Worm (Caenorhabditis elegans) whole organism, early embryonic: ENCODE data around the gene cls-2.
A peak's percentile ranks its signal among the peaks of the same experiment; 100 is the strongest.

Experiments used
- B0310.2 ChIP-seq: sonication (generic microtip); optimal IDR thresholded peaks from 2 replicates; lab custom pipeline; 2016; ENCODE audit warnings: mild to moderate bottlenecking, missing genetic modification characterization, missing compliant biosample characterization
- F13C5.2 ChIP-seq: sonication (generic microtip); optimal IDR thresholded peaks from 2 replicates; lab custom pipeline; 2017; ENCODE audit warnings: mild to moderate bottlenecking, missing genetic modification characterization, inconsistent platforms, missing compliant biosample characterization
- aly-1 ChIP-seq: sonication (generic microtip); optimal IDR thresholded peaks from 2 replicates; lab custom pipeline; 2016; ENCODE audit warnings: missing genetic modification characterization, missing compliant biosample characterization
- ama-1 ChIP-seq: fragments of 150-350 bp; optimal IDR thresholded peaks from 2 replicates; lab custom pipeline; 2014
- ceh-13 ChIP-seq: fragments of 200-800 bp; sonication (Bioruptor generic); optimal IDR thresholded peaks from 2 replicates; lab custom pipeline; 2018; ENCODE audit warnings: mild to moderate bottlenecking, missing genetic modification characterization, missing compliant biosample characterization
- ceh-36 ChIP-seq: sonication (generic microtip); optimal IDR thresholded peaks from 2 replicates; lab custom pipeline; 2016; ENCODE audit warnings: missing genetic modification characterization, inconsistent platforms, missing compliant biosample characterization
- ets-7 ChIP-seq: sonication (generic microtip); optimal IDR thresholded peaks from 2 replicates; lab custom pipeline; 2016; ENCODE audit warnings: missing genotype, missing genetic modification characterization, missing compliant biosample characterization
- flt-1 ChIP-seq: fragments of 200-800 bp; sonication (Bioruptor generic); IDR thresholded peaks from 2 replicates; pipeline ENCODE4 v1.3.6; 2022; ENCODE audit warnings: missing genetic modification characterization, missing compliant biosample characterization
- hmbx-1 ChIP-seq: sonication (generic microtip); optimal IDR thresholded peaks from 2 replicates; lab custom pipeline; 2016; ENCODE audit warnings: mild to moderate bottlenecking, missing genetic modification characterization, missing compliant biosample characterization
- hmg-4 ChIP-seq: fragments of 200-800 bp; sonication (Bioruptor generic); optimal IDR thresholded peaks from 2 replicates; lab custom pipeline; 2018; ENCODE audit warnings: mild to moderate bottlenecking, missing genetic modification characterization, missing compliant biosample characterization
- hnd-1 ChIP-seq: sonication (generic microtip); optimal IDR thresholded peaks from 2 replicates; lab custom pipeline; 2016; ENCODE audit warnings: missing genetic modification characterization, missing compliant biosample characterization
- pes-1 ChIP-seq: fragments of 200-800 bp; sonication (Bioruptor generic); IDR thresholded peaks from 2 replicates; pipeline ENCODE4 v1.3.6; 2022; ENCODE audit warnings: missing genetic modification reagents, missing genetic modification characterization, missing compliant biosample characterization
- scrt-1 ChIP-seq: fragments of 200-800 bp; sonication (Bioruptor generic); IDR thresholded peaks from 2 replicates; pipeline ENCODE4 v1.3.6; 2022; ENCODE audit warnings: missing genetic modification characterization, missing compliant biosample characterization
- sea-1 ChIP-seq: fragments of 200-800 bp; sonication (Bioruptor generic); conservative IDR thresholded peaks from 2 replicates; pipeline ENCODE4 v1.3.6; 2022; ENCODE audit warnings: missing genetic modification characterization, missing compliant biosample characterization
- tbx-11 ChIP-seq: fragments of 200-800 bp; sonication (Bioruptor generic); IDR thresholded peaks from 2 replicates; pipeline ENCODE4 v1.3.6; 2022; ENCODE audit warnings: missing genetic modification characterization, missing compliant biosample characterization
- tbx-37 ChIP-seq: fragments of 200-800 bp; sonication (Bioruptor generic); conservative IDR thresholded peaks from 2 replicates; pipeline ENCODE4 v1.3.6; 2022; ENCODE audit warnings: missing genetic modification reagents, missing genetic modification characterization, missing compliant biosample characterization
- tra-4 ChIP-seq: sonication (generic microtip); optimal IDR thresholded peaks from 2 replicates; lab custom pipeline; 2017; ENCODE audit warnings: missing genetic modification characterization, missing compliant biosample characterization

cls-2 gene

ce11 chrIII:9080127-9080526 is 25.3 kb downstream of the cls-2 start:
- TF ChIP-seq scrt-1 (GFP tag; lab: Robert Waterston, UW) (no peak), F13C5.2 (tag; lab: Kevin White, UChicago) (no peak), tra-4 (tag; lab: Kevin White, UChicago) (no peak), ceh-36 (no peak), ama-1 (lab: Kevin White, UChicago) (no peak), pes-1 (GFP tag; lab: Robert Waterston, UW) (no peak), ceh-13 (GFP tag; lab: Kevin White, UChicago) (no peak), B0310.2 (tag; lab: Kevin White, UChicago) (no peak), hmbx-1 (tag; lab: Kevin White, UChicago) (no peak), sea-1 (GFP tag; lab: Robert Waterston, UW) (no peak)

- TF ChIP-seq ceh-36 (no peak), sea-1 (GFP tag; lab: Robert Waterston, UW) (no peak), pes-1 (GFP tag; lab: Robert Waterston, UW) (no peak), tra-4 (tag; lab: Kevin White, UChicago) (no peak), tbx-37 (GFP tag; lab: Robert Waterston, UW) (no peak), aly-1 (no peak), scrt-1 (GFP tag; lab: Robert Waterston, UW) (no peak), ceh-13 (GFP tag; lab: Kevin White, UChicago) (no peak), B0310.2 (tag; lab: Kevin White, UChicago) (no peak)
These were observed 26.2 kb downstream of the cls-2 start, which contains the start of gene far-1 for ce11 chrIII:9081055-9081454. Gene far-1, minus strand, starts transcription at chrIII:9081179.

ce11 chrIII:9081763-9082162 is 26.9 kb downstream of the cls-2 start, which contains the start of gene far-2:
Gene far-2, plus strand, starts transcription at chrIII:9081828.
- TF ChIP-seq sea-1 (GFP tag; lab: Robert Waterston, UW) (no peak), aly-1 (no peak), ceh-13 (GFP tag; lab: Kevin White, UChicago) (no peak), ceh-36 (no peak), tra-4 (tag; lab: Kevin White, UChicago) (no peak), scrt-1 (GFP tag; lab: Robert Waterston, UW) (no peak)

- TF ChIP-seq aly-1 = no peak
- TF ChIP-seq tbx-37 (GFP tag; lab: Robert Waterston, UW) = no peak
- TF ChIP-seq sea-1 (GFP tag; lab: Robert Waterston, UW) = no peak
- TF ChIP-seq scrt-1 (GFP tag; lab: Robert Waterston, UW) = no peak
- no peak for TF ChIP-seq tbx-11 (GFP tag; lab: Robert Waterston, UW)
- TF ChIP-seq hmbx-1 (tag; lab: Kevin White, UChicago) = no peak
- TF ChIP-seq F13C5.2 (tag; lab: Kevin White, UChicago) = no peak
- no peak for TF ChIP-seq ama-1 (lab: Kevin White, UChicago)
- no peak for TF ChIP-seq ceh-13 (GFP tag; lab: Kevin White, UChicago)
- TF ChIP-seq hmg-4 (GFP tag; lab: Kevin White, UChicago) = no peak
- no peak for TF ChIP-seq ceh-36
These were observed 28.3 kb downstream of the cls-2 start for ce11 chrIII:9083118-9083517.

- TF ChIP-seq sea-1 (GFP tag; lab: Robert Waterston, UW) = no peak
- TF ChIP-seq scrt-1 (GFP tag; lab: Robert Waterston, UW) = no peak
- no peak for TF ChIP-seq tbx-37 (GFP tag; lab: Robert Waterston, UW)
- TF ChIP-seq ets-7 (tag; lab: Kevin White, UChicago) = no peak
- TF ChIP-seq hmg-4 (GFP tag; lab: Kevin White, UChicago) = no peak
- no peak for TF ChIP-seq ama-1 (lab: Kevin White, UChicago)
- TF ChIP-seq flt-1 (GFP tag; lab: Robert Waterston, UW) = no peak
- TF ChIP-seq tra-4 (tag; lab: Kevin White, UChicago) = no peak
- no peak for TF ChIP-seq B0310.2 (tag; lab: Kevin White, UChicago)
- no peak for TF ChIP-seq ceh-13 (GFP tag; lab: Kevin White, UChicago)
- no peak for TF ChIP-seq ceh-36
- TF ChIP-seq hnd-1 (tag; lab: Kevin White, UChicago) = no peak
- no peak for TF ChIP-seq hmbx-1 (tag; lab: Kevin White, UChicago)
- TF ChIP-seq aly-1 = no peak
- no peak for TF ChIP-seq F13C5.2 (tag; lab: Kevin White, UChicago)
- no peak for TF ChIP-seq pes-1 (GFP tag; lab: Robert Waterston, UW)
- no peak for TF ChIP-seq tbx-11 (GFP tag; lab: Robert Waterston, UW)
These were observed 29.5 kb downstream of the cls-2 start for ce11 chrIII:9084329-9084728.

DNA sequence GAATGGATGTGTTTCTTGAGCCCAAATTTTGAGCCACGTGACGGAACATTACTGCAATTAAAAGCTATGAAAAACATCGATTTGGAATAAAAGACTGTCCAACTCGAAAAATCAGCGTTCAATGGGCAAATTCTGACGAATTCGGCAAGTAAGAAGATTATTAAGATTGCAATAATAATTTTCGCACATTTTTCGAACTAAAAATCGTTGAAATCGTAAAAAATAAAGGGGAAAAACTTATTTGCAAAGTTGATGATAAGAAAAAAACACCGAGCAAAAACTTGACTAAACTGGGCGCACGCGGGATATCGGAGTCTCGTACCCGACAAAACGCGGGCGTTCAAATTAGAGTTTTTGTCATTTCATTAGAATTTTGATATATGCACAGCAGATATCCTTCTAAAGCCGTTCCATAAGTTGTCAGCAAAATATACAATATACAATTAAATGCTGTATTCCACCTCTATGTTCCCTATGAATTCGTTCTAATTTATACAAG is 34.5 kb downstream of the cls-2 start, which contains the start of the genes mccc-2 and mrpl-44:
mccc-2 (minus strand) TSS at position 51 of the 499 bp plus-strand sequence.
mrpl-44 (minus strand) TSS at position 51 of the 499 bp plus-strand sequence.
- TF ChIP-seq hmbx-1 (tag; lab: Kevin White, UChicago) (no peak), F13C5.2 (tag; lab: Kevin White, UChicago) (peak; percentile 16), ets-7 (tag; lab: Kevin White, UChicago) (no peak), ama-1 (lab: Kevin White, UChicago) (no peak)

DNA sequence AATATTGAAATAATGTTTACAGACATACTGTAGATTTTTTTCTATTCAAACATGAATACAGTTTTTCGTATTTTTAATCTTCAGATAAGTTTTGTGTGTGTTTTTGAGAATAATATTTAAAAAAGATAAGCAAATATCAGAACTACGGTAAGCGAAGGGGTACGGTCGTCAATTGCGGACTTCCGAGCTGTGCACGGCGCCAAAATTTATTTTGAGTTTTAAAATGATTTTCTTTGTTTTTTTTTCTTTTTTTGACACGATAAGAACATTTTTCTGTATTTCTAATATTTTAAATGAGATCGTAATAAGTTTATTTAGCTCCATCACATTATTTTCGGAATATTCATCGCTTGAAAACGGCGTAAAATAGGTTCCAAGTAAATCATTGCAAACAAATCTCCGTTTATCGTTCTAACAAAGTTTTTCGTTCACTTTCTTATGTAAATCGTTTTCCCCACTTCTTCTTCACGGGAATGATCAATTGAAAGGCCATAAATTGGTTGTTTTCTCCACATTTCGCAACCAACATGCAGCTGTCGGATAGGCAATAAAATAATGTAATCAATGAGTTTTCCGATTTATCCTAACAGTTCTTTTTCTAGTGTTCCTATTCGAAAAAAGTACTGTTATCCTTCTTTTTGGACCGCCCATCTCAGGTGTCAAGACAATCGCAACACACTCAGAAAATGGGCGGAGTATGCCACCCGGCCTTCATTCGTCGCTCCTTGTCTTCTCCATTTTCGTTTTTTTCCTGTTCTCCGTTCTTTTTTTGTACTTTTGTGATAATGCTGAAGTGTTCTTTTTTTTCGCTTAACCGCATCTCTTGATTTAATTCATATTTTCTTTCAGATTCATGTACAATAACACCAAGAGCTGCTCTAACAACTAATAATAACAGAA is 36.8 kb downstream of the cls-2 start, which contains the start of gene glp-1:
glp-1 (plus strand) TSS at position 850 of the 900 bp plus-strand sequence.
- TF ChIP-seq F13C5.2 (tag; lab: Kevin White, UChicago) (no peak), sea-1 (GFP tag; lab: Robert Waterston, UW) (no peak), tbx-11 (GFP tag; lab: Robert Waterston, UW) (no peak), tra-4 (tag; lab: Kevin White, UChicago) (no peak), flt-1 (GFP tag; lab: Robert Waterston, UW) (no peak)
